Fruit fly (Drosophila melanogaster) whole organism, embryonic: ENCODE results near the gene Nak.

Experiments
- Aef1 ChIP-seq: fragments of 200-800 bp; sonication (Bioruptor generic); IDR thresholded peaks from 3 replicates; pipeline ENCODE4 v1.3.6; 2022; ENCODE audit warnings: missing biosample characterization, missing genetic modification characterization
- B-H2 ChIP-seq: fragments of 200-800 bp; sonication (Bioruptor generic); optimal IDR thresholded peaks from 2 replicates; lab custom pipeline; 2018; ENCODE audit warnings: missing biosample characterization, mild to moderate bottlenecking, missing genetic modification characterization
- CG10565 ChIP-seq: fragments of 200-800 bp; sonication (Bioruptor generic); optimal IDR thresholded peaks from 3 replicates; lab custom pipeline; 2016; ENCODE audit warnings: missing biosample characterization, mild to moderate bottlenecking, missing genetic modification characterization
- CG10959 ChIP-seq: fragments of 200-800 bp; sonication (Bioruptor generic); IDR thresholded peaks from 2 replicates; pipeline ENCODE4 v1.3.6; 2022; ENCODE audit warnings: missing biosample characterization, missing genetic modification characterization
- CG11085 ChIP-seq: fragments of 200-800 bp; sonication (Bioruptor generic); IDR thresholded peaks from 2 replicates; pipeline ENCODE4 v1.3.6; 2022; ENCODE audit warnings: missing biosample characterization, missing genetic modification characterization
- CG12391 ChIP-seq: fragments of 200-800 bp; sonication (Bioruptor generic); optimal IDR thresholded peaks from 3 replicates; lab custom pipeline; 2018; ENCODE audit warnings: missing biosample characterization, mild to moderate bottlenecking, missing genetic modification characterization, moderate library complexity
- CG14667 ChIP-seq: fragments of 200-800 bp; sonication (Bioruptor generic); IDR thresholded peaks from 2 replicates; pipeline ENCODE4 v1.3.6; 2022; ENCODE audit warnings: missing biosample characterization, missing genetic modification characterization
- CG17802 ChIP-seq: fragments of 200-800 bp; sonication (Bioruptor generic); optimal IDR thresholded peaks from 2 replicates; lab custom pipeline; 2018; ENCODE audit warnings: missing biosample characterization, mild to moderate bottlenecking, missing genetic modification characterization, moderate library complexity
- CG17912 ChIP-seq: fragments of 200-800 bp; sonication (Bioruptor generic); optimal IDR thresholded peaks from 2 replicates; lab custom pipeline; 2018; ENCODE audit warnings: missing biosample characterization, mild to moderate bottlenecking, missing genetic modification characterization
- CG1832 ChIP-seq: fragments of 200-800 bp; sonication (Bioruptor generic); optimal IDR thresholded peaks from 2 replicates; lab custom pipeline; 2017; ENCODE audit warnings: missing biosample characterization, mild to moderate bottlenecking, missing genetic modification characterization, inconsistent platforms
- CG18599 ChIP-seq: fragments of 200-800 bp; sonication (Bioruptor generic); optimal IDR thresholded peaks from 3 replicates; lab custom pipeline; 2017; ENCODE audit warnings: missing biosample characterization, missing genetic modification characterization, mild to moderate bottlenecking, moderate library complexity, missing genetic modification reagents
- CG2678 ChIP-seq: fragments of 200-800 bp; sonication (Bioruptor generic); optimal IDR thresholded peaks from 3 replicates; lab custom pipeline; 2019; ENCODE audit warnings: missing biosample characterization, mild to moderate bottlenecking, missing genetic modification characterization, moderate library complexity
- CG30431 ChIP-seq: fragments of 200-800 bp; sonication (Bioruptor generic); optimal IDR thresholded peaks from 2 replicates; lab custom pipeline; 2017; ENCODE audit warnings: missing biosample characterization, missing genetic modification characterization
- CG31365 ChIP-seq: fragments of 200-800 bp; sonication (Bioruptor generic); optimal IDR thresholded peaks from 2 replicates; lab custom pipeline; 2018; ENCODE audit warnings: missing biosample characterization, mild to moderate bottlenecking, missing genetic modification characterization
- CG33557 ChIP-seq: fragments of 200-800 bp; sonication (Bioruptor generic); optimal IDR thresholded peaks from 2 replicates; lab custom pipeline; 2019; ENCODE audit warnings: missing biosample characterization, mild to moderate bottlenecking, missing genetic modification characterization, moderate library complexity
- CG34376 ChIP-seq: fragments of 200-800 bp; sonication (Bioruptor generic); optimal IDR thresholded peaks from 2 replicates; lab custom pipeline; 2018; ENCODE audit warnings: missing biosample characterization, mild to moderate bottlenecking, missing genetic modification characterization
- CG34422 ChIP-seq: fragments of 200-800 bp; sonication (Bioruptor generic); IDR thresholded peaks from 3 replicates; pipeline ENCODE4 v1.3.6; 2022; ENCODE audit warnings: missing biosample characterization, missing genetic modification characterization
- CG3995 ChIP-seq: fragments of 200-800 bp; sonication (Bioruptor generic); optimal IDR thresholded peaks from 3 replicates; lab custom pipeline; 2016; ENCODE audit warnings: missing biosample characterization, missing genetic modification characterization
- CG5245 ChIP-seq: fragments of 200-800 bp; sonication (Bioruptor generic); optimal IDR thresholded peaks from 3 replicates; lab custom pipeline; 2016; ENCODE audit warnings: missing biosample characterization, missing genetic modification characterization
- CG7745 ChIP-seq: fragments of 200-800 bp; sonication (Bioruptor generic); optimal IDR thresholded peaks from 2 replicates; lab custom pipeline; 2018; ENCODE audit warnings: missing biosample characterization, mild to moderate bottlenecking, missing genetic modification characterization, moderate library complexity
- CG7963 ChIP-seq: fragments of 200-800 bp; sonication (Bioruptor generic); IDR thresholded peaks from 3 replicates; pipeline ENCODE4 v1.3.6; 2022; ENCODE audit warnings: missing biosample characterization, missing genetic modification characterization; ENCODE audit not compliant: partially characterized antibody
- CG9817 ChIP-seq: fragments of 200-800 bp; sonication (Bioruptor generic); optimal IDR thresholded peaks from 2 replicates; lab custom pipeline; 2018; ENCODE audit warnings: missing biosample characterization, mild to moderate bottlenecking, missing genetic modification characterization, moderate library complexity
- CG9876 ChIP-seq: fragments of 200-800 bp; sonication (Bioruptor generic); optimal IDR thresholded peaks from 2 replicates; lab custom pipeline; 2016; ENCODE audit warnings: missing biosample characterization, missing genetic modification characterization
- Dll ChIP-seq: fragments of 200-800 bp; sonication (Bioruptor generic); IDR thresholded peaks from 4 replicates; pipeline ENCODE4 v1.3.6; 2022; ENCODE audit warnings: missing biosample characterization, missing genetic modification characterization; ENCODE audit not compliant: partially characterized antibody
- E2f2 ChIP-seq: fragments of 200-800 bp; sonication (Bioruptor generic); IDR thresholded peaks from 2 replicates; pipeline ENCODE4 v1.3.6; 2022; ENCODE audit warnings: missing biosample characterization, missing genetic modification characterization
- Hmr ChIP-seq: fragments of 200-800 bp; sonication (Bioruptor generic); optimal IDR thresholded peaks from 3 replicates; lab custom pipeline; 2017; ENCODE audit warnings: mild to moderate bottlenecking, missing biosample characterization, missing genetic modification reagents, missing genetic modification characterization
- Hr3 ChIP-seq: fragments of 200-800 bp; sonication (Bioruptor generic); optimal IDR thresholded peaks from 3 replicates; lab custom pipeline; 2016; ENCODE audit warnings: missing biosample characterization, missing genetic modification characterization
- NFAT ChIP-seq: fragments of 200-800 bp; sonication (Bioruptor generic); IDR thresholded peaks from 2 replicates; pipeline ENCODE4 v1.3.6; 2022; ENCODE audit warnings: missing biosample characterization, missing genetic modification characterization
- NK7.1 ChIP-seq: fragments of 200-800 bp; sonication (Bioruptor generic); optimal IDR thresholded peaks from 3 replicates; lab custom pipeline; 2016; ENCODE audit warnings: missing biosample characterization, missing genetic modification characterization
- Ravus ChIP-seq: fragments of 200-800 bp; sonication (Bioruptor generic); IDR thresholded peaks from 2 replicates; pipeline ENCODE4 v1.3.6; 2022; ENCODE audit warnings: missing biosample characterization, missing genetic modification characterization
- Stat92E ChIP-seq, 3 experiments: fragments of >200 bp in 2 of 3; fragments of 200-800 bp in 1 of 3; sonication (Bioruptor generic) in 1 of 3; optimal IDR thresholded peaks; 2 replicates each; lab custom pipeline; 2017 to 2019; ENCODE audit warnings: missing biosample characterization in 3 of 3, missing genetic modification characterization in 3 of 3, mild to moderate bottlenecking in 1 of 3, moderate library complexity in 1 of 3
- ap ChIP-seq: fragments of 200-800 bp; sonication (Bioruptor generic); IDR thresholded peaks from 2 replicates; pipeline ENCODE4 v1.3.6; 2022; ENCODE audit warnings: missing biosample characterization, missing genetic modification characterization
- ato ChIP-seq: fragments of 200-800 bp; sonication (Bioruptor generic); IDR thresholded peaks from 2 replicates; pipeline ENCODE4 v1.3.6; 2022; ENCODE audit warnings: missing biosample characterization, missing genetic modification characterization; ENCODE audit not compliant: partially characterized antibody
- cato ChIP-seq: fragments of 200-800 bp; sonication (Bioruptor generic); optimal IDR thresholded peaks from 2 replicates; lab custom pipeline; 2016; ENCODE audit warnings: missing biosample characterization, missing genetic modification characterization, borderline replicate concordance
- cg ChIP-seq: fragments of 200-800 bp; sonication (Bioruptor generic); optimal IDR thresholded peaks from 3 replicates; lab custom pipeline; 2019; ENCODE audit warnings: missing biosample characterization, mild to moderate bottlenecking, missing genetic modification characterization, moderate library complexity
- chinmo ChIP-seq: fragments of 200-800 bp; sonication (Bioruptor generic); IDR thresholded peaks from 4 replicates; pipeline ENCODE4 v1.3.6; 2022; ENCODE audit warnings: missing biosample characterization, missing genetic modification characterization; ENCODE audit not compliant: partially characterized antibody
- dan ChIP-seq: fragments of 200-800 bp; sonication (Bioruptor generic); IDR thresholded peaks from 2 replicates; pipeline ENCODE4 v1.3.6; 2022; ENCODE audit warnings: missing biosample characterization, missing genetic modification characterization
- dpn ChIP-seq, 2 experiments: fragments of 200-800 bp; sonication (Bioruptor generic); optimal IDR thresholded peaks; 3 replicates each; lab custom pipeline; 2016; ENCODE audit warnings: missing biosample characterization in 2 of 2, missing genetic modification characterization in 2 of 2
- gfzf ChIP-seq: fragments of 200-800 bp; sonication (Bioruptor generic); optimal IDR thresholded peaks from 2 replicates; lab custom pipeline; 2016; ENCODE audit warnings: missing biosample characterization, mild to moderate bottlenecking, missing genetic modification characterization, moderate library complexity
- inv ChIP-seq: fragments of 200-800 bp; sonication (Bioruptor generic); IDR thresholded peaks from 2 replicates; pipeline ENCODE4 v1.3.6; 2022; ENCODE audit warnings: missing biosample characterization, missing genetic modification characterization; ENCODE audit not compliant: partially characterized antibody
- kay ChIP-seq: fragments of 200-800 bp; sonication (Bioruptor generic); optimal IDR thresholded peaks from 2 replicates; lab custom pipeline; 2016; ENCODE audit warnings: missing biosample characterization, missing genetic modification characterization
- lola ChIP-seq, 3 experiments: fragments of >200 bp in 2 of 3; fragments of 200-800 bp in 1 of 3; sonication (Bioruptor generic) in 1 of 3; optimal IDR thresholded peaks; 2 replicates each; lab custom pipeline; 2017 to 2019; ENCODE audit warnings: missing biosample characterization in 3 of 3, missing genetic modification characterization in 3 of 3, mild to moderate bottlenecking in 1 of 3, moderate library complexity in 1 of 3
- mam ChIP-seq: fragments of 200-800 bp; sonication (Bioruptor generic); optimal IDR thresholded peaks from 3 replicates; lab custom pipeline; 2016; ENCODE audit warnings: missing biosample characterization, missing genetic modification characterization
- mirr ChIP-seq: fragments of 200-800 bp; sonication (Bioruptor generic); optimal IDR thresholded peaks from 3 replicates; lab custom pipeline; 2018; ENCODE audit warnings: missing biosample characterization, mild to moderate bottlenecking, missing genetic modification characterization
- psq ChIP-seq: fragments of 200-800 bp; sonication (Bioruptor generic); optimal IDR thresholded peaks from 2 replicates; lab custom pipeline; 2017; ENCODE audit warnings: missing biosample characterization, missing genetic modification characterization
- ssp ChIP-seq: fragments of 200-800 bp; sonication (Bioruptor generic); IDR thresholded peaks from 2 replicates; pipeline ENCODE4 v1.3.6; 2022; ENCODE audit warnings: missing biosample characterization, missing genetic modification characterization
- tna ChIP-seq: fragments of 200-800 bp; sonication (Bioruptor generic); IDR thresholded peaks from 2 replicates; pipeline ENCODE4 v1.3.6; 2022; ENCODE audit warnings: missing biosample characterization, missing genetic modification characterization; ENCODE audit not compliant: partially characterized antibody
- toy ChIP-seq: fragments of 200-800 bp; sonication (Bioruptor generic); IDR thresholded peaks from 2 replicates; pipeline ENCODE4 v1.3.6; 2022; ENCODE audit warnings: missing biosample characterization, missing genetic modification characterization
- ttk ChIP-seq: fragments of 200-800 bp; sonication (Bioruptor generic); IDR thresholded peaks from 2 replicates; pipeline ENCODE4 v2.1.2; 2022; ENCODE audit warnings: missing biosample characterization, missing genetic modification characterization
- tx ChIP-seq: fragments of 200-800 bp; sonication (Bioruptor generic); optimal IDR thresholded peaks from 2 replicates; lab custom pipeline; 2016; ENCODE audit warnings: missing biosample characterization, missing genetic modification characterization

Gene Nak

dm6 chr2L:18947515-18947998, 21.0 kb downstream of the Nak start (continued):
- TF ChIP-seq toy (no peak), CG7745 (no peak), CG18599 (GFP tag; lab: Kevin White, UChicago) (no peak), CG10565 (GFP tag; lab: Kevin White, UChicago) (no peak), Hmr (GFP tag; lab: Kevin White, UChicago) (no peak), dan (GFP tag; lab: Robert Waterston, UW) (no peak), CG30431 (no peak), NFAT (GFP tag; lab: Robert Waterston, UW) (peak; percentile 21; the same call in 1 of the 2 replicates), Hr3 (GFP tag; lab: Kevin White, UChicago) (no peak), B-H2 (GFP tag; lab: Kevin White, UChicago) (no peak), tna (GFP tag; lab: Robert Waterston, UW) (no peak), CG34376 (GFP tag; lab: Kevin White, UChicago) (no peak), Ravus (GFP tag; lab: Robert Waterston, UW) (no peak), CG10959 (no peak), mam (GFP tag; lab: Kevin White, UChicago) (no peak), Stat92E (GFP tag; optimal IDR thresholded peaks at IDR 0.05; lab: Kevin White, UChicago) (peak in 1 of 3 experiments; percentile 46), kay (GFP tag; lab: Kevin White, UChicago) (no peak), Dll (GFP tag; lab: Robert Waterston, UW) (peak; percentile 50; the same call in 1 of the 4 replicates), CG34422 (GFP tag; lab: Robert Waterston, UW) (no peak), CG17802 (tag; lab: Kevin White, UChicago) (no peak), cg (GFP tag; lab: Kevin White, UChicago) (peak; percentile 35), inv (GFP tag; lab: Robert Waterston, UW) (peak; percentile 34; the same call in 1 of the 2 replicates), ap (GFP tag; lab: Robert Waterston, UW) (no peak), CG17912 (GFP tag; lab: Kevin White, UChicago) (no peak), CG7963 (GFP tag; lab: Robert Waterston, UW) (0 out of 3 replicates have a peak, but pooled peaks have one; percentile 9), ato (GFP tag; lab: Robert Waterston, UW) (0 out of 2 replicates have a peak, but pooled peaks have one; percentile 26), CG33557 (GFP tag; lab: Kevin White, UChicago) (no peak), chinmo (GFP tag; lab: Robert Waterston, UW) (no peak), psq (GFP tag; lab: Kevin White, UChicago) (no peak), CG14667 (no peak), CG1832 (GFP tag; lab: Kevin White, UChicago) (peak; percentile 95), E2f2 (GFP tag; lab: Robert Waterston, UW) (no peak), CG31365 (tag; lab: Kevin White, UChicago) (no peak), tx (GFP tag; lab: Kevin White, UChicago) (no peak), CG2678 (tag; lab: Kevin White, UChicago) (no peak), gfzf (GFP tag; lab: Kevin White, UChicago) (no peak), CG5245 (GFP tag; lab: Kevin White, UChicago) (no peak), NK7.1 (GFP tag; lab: Kevin White, UChicago) (no peak), mirr (GFP tag; lab: Kevin White, UChicago) (no peak), CG3995 (GFP tag; lab: Kevin White, UChicago) (no peak), ttk (GFP tag; lab: Robert Waterston, UW) (no peak), CG9817 (tag; lab: Kevin White, UChicago) (no peak), CG9876 (no peak), CG12391 (tag; lab: Kevin White, UChicago) (no peak), cato (GFP tag; lab: Kevin White, UChicago) (no peak), lola (GFP tag; optimal IDR thresholded peaks at IDR 0.05; lab: Kevin White, UChicago) (no peak), ssp (no peak), dpn (GFP tag; optimal IDR thresholded peaks at IDR 0.05; lab: Kevin White, UChicago) (no peak), CG11085 (GFP tag; lab: Robert Waterston, UW) (no peak), Aef1 (GFP tag; lab: Robert Waterston, UW) (no peak)
